Worm (Caenorhabditis elegans): ENCODE results near the gene K07E12.2.

DNA sequence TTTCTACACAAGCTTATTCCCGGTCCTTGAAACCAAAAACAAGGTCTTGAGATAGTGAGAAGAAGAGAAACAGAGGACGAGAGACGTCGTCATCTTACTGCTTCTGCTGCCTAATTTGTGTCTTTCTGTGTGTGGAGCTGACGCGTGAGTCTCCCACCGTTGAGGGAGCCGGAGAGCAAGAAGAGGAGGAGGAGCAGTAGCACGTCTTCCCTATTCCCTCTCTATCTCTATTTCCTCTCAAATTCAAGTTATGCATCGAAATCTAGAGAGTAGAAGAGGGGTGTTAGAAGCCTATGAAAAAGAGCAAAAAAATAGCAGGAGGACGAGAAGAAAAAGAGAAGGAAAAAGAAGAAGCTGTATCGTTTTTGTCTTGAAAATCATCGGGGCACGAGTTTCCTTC lies 41.9 kb upstream of the K07E12.2 start:
- TF ChIP-seq ceh-82 (tag; optimal IDR thresholded peaks at IDR 0.05) (no peak), nhr-237 (tag; optimal IDR thresholded peaks at IDR 0.05) (no peak), ama-1 (optimal IDR thresholded peaks at IDR 0.05) (no peak), zfp-2 (tag; optimal IDR thresholded peaks at IDR 0.05) (no peak), mdl-1 (tag; optimal IDR thresholded peaks at IDR 0.05) (peak in 1 of 2 experiments; percentile 69), pha-4 (GFP tag; IDR thresholded peaks at IDR 0.05) (no peak), pha-4 (tag; optimal IDR thresholded peaks at IDR 0.05) (no peak), ceh-32 (tag; optimal IDR thresholded peaks at IDR 0.05; ENCODE audit: poor library complexity) (no peak), pqm-1 (tag; optimal IDR thresholded peaks at IDR 0.05) (no peak), fkh-10 (GFP tag; optimal IDR thresholded peaks at IDR 0.05) (peak; percentile 59), fos-1 (tag; optimal IDR thresholded peaks at IDR 0.05) (no peak), vab-7 (GFP tag; IDR thresholded peaks at IDR 0.05) (no peak), dmd-6 (GFP tag; IDR thresholded peaks at IDR 0.05) (no peak), jun-1 (tag; optimal IDR thresholded peaks at IDR 0.05) (no peak)

Measured in whole organism, L4 larva.